Worm (Caenorhabditis elegans) whole organism, young adult: ENCODE results near the gene irld-25.
A peak's percentile ranks its signal among the peaks of the same experiment; 100 is the strongest.

Source experiments
- B0261.1 ChIP-seq: sonication (generic microtip); optimal IDR thresholded peaks from 2 replicates; lab custom pipeline; 2016; ENCODE audit warnings: mild to moderate bottlenecking, missing genetic modification characterization, moderate library complexity, missing compliant biosample characterization
- C17E4.6 ChIP-seq: fragments of 200-800 bp; sonication (Bioruptor generic); IDR thresholded peaks from 2 replicates; pipeline ENCODE4 v1.3.6; 2022; ENCODE audit warnings: missing genetic modification reagents, missing genetic modification characterization, missing compliant biosample characterization
- F23B12.7 ChIP-seq: sonication (generic microtip); optimal IDR thresholded peaks from 2 replicates; lab custom pipeline; 2017; ENCODE audit warnings: missing genetic modification characterization, mild to moderate bottlenecking, missing compliant biosample characterization, antibody characterized with exemption, moderate library complexity; ENCODE audit not compliant: insufficient read depth
- F33H1.4 ChIP-seq: fragments of 200-800 bp; sonication (Bioruptor generic); IDR thresholded peaks from 2 replicates; pipeline ENCODE4 v1.3.6; 2022; ENCODE audit warnings: missing genetic modification reagents, missing genetic modification characterization, missing compliant biosample characterization
- F49E8.2 ChIP-seq: sonication (generic microtip); optimal IDR thresholded peaks from 3 replicates; lab custom pipeline; 2017; ENCODE audit warnings: missing genetic modification characterization, mild to moderate bottlenecking, missing compliant biosample characterization, antibody characterized with exemption, moderate library complexity; ENCODE audit not compliant: insufficient read depth
- K11D2.4 ChIP-seq: fragments of 200-800 bp; sonication (Bioruptor generic); IDR thresholded peaks from 2 replicates; pipeline ENCODE4 v1.3.6; 2022; ENCODE audit warnings: missing genetic modification reagents, missing genetic modification characterization, missing compliant biosample characterization
- T26A5.8 ChIP-seq: sonication (generic microtip); optimal IDR thresholded peaks from 2 replicates; lab custom pipeline; 2016; ENCODE audit warnings: missing genetic modification characterization, missing compliant biosample characterization
- Y56A3A.18 ChIP-seq: fragments of 200-800 bp; sonication (Bioruptor generic); IDR thresholded peaks from 2 replicates; pipeline ENCODE4 v1.3.6; 2022; ENCODE audit warnings: missing genetic modification reagents, missing genetic modification characterization, missing compliant biosample characterization
- Y67H2A.10 ChIP-seq: fragments of 200-800 bp; sonication (Bioruptor generic); conservative IDR thresholded peaks from 2 replicates; pipeline ENCODE4 v1.3.6; 2022; ENCODE audit warnings: missing genetic modification reagents, missing genetic modification characterization, missing compliant biosample characterization
- ZK185.1 ChIP-seq: sonication (generic microtip); optimal IDR thresholded peaks from 2 replicates; lab custom pipeline; 2016; ENCODE audit warnings: mild to moderate bottlenecking, missing genetic modification characterization, missing compliant biosample characterization; ENCODE audit not compliant: poor library complexity, severe bottlenecking
- aptf-3 ChIP-seq: fragments of 200-800 bp; sonication (Bioruptor generic); IDR thresholded peaks from 2 replicates; pipeline ENCODE4 v1.3.6; 2022; ENCODE audit warnings: missing genetic modification characterization, missing compliant biosample characterization
- attf-5 ChIP-seq: fragments of 200-800 bp; sonication (Bioruptor generic); optimal IDR thresholded peaks from 2 replicates; lab custom pipeline; 2018; ENCODE audit warnings: mild to moderate bottlenecking, missing genetic modification characterization, missing compliant biosample characterization
- attf-6 ChIP-seq: fragments of 200-800 bp; sonication (Bioruptor generic); IDR thresholded peaks from 2 replicates; pipeline ENCODE4 v1.3.6; 2022; ENCODE audit warnings: missing genetic modification reagents, missing genetic modification characterization, missing compliant biosample characterization
- ceh-58 ChIP-seq: fragments of 200-800 bp; sonication (Bioruptor generic); IDR thresholded peaks from 2 replicates; pipeline ENCODE4 v1.3.6; 2022; ENCODE audit warnings: missing genetic modification characterization, missing compliant biosample characterization
- ceh-79 ChIP-seq: sonication (generic microtip); optimal IDR thresholded peaks from 2 replicates; lab custom pipeline; 2017; ENCODE audit warnings: mild to moderate bottlenecking, missing genetic modification characterization, missing compliant biosample characterization
- ceh-91 ChIP-seq: fragments of 200-800 bp; sonication (Bioruptor generic); IDR thresholded peaks from 2 replicates; pipeline ENCODE4 v1.3.6; 2022; ENCODE audit warnings: missing genetic modification reagents, missing genetic modification characterization, missing compliant biosample characterization
- die-1 ChIP-seq: sonication (generic microtip); optimal IDR thresholded peaks from 2 replicates; lab custom pipeline; 2016; ENCODE audit warnings: missing genotype, mild to moderate bottlenecking, missing genetic modification characterization, missing compliant biosample characterization
- efl-1 ChIP-seq: fragments of 150-350 bp; optimal IDR thresholded peaks from 2 replicates; lab custom pipeline; 2014; ENCODE audit warnings: missing biosample characterization, missing genetic modification reagents, missing genetic modification characterization
- egl-44 ChIP-seq: fragments of 200-800 bp; sonication (Bioruptor generic); IDR thresholded peaks from 2 replicates; pipeline ENCODE4 v1.3.6; 2022; ENCODE audit warnings: missing genetic modification reagents, missing genetic modification characterization, missing compliant biosample characterization
- hlh-12 ChIP-seq: sonication (generic microtip); optimal IDR thresholded peaks from 2 replicates; lab custom pipeline; 2016; ENCODE audit warnings: missing genetic modification characterization, missing compliant biosample characterization
- hlh-26 ChIP-seq: fragments of 200-800 bp; sonication (Bioruptor generic); conservative IDR thresholded peaks from 2 replicates; pipeline ENCODE4 v1.3.6; 2022; ENCODE audit warnings: missing genetic modification reagents, missing genetic modification characterization, missing compliant biosample characterization
- hmg-1.2 ChIP-seq: fragments of 200-800 bp; sonication (Bioruptor generic); IDR thresholded peaks from 2 replicates; pipeline ENCODE4 v1.3.6; 2022; ENCODE audit warnings: missing genetic modification reagents, missing genetic modification characterization, missing compliant biosample characterization
- hmg-20 ChIP-seq: fragments of 200-800 bp; sonication (Bioruptor generic); IDR thresholded peaks from 2 replicates; pipeline ENCODE4 v1.3.6; 2022; ENCODE audit warnings: missing genetic modification reagents, missing genetic modification characterization, missing compliant biosample characterization
- lin-54 ChIP-seq: fragments of 200-800 bp; sonication (Bioruptor generic); optimal IDR thresholded peaks from 2 replicates; lab custom pipeline; 2018; ENCODE audit warnings: mild to moderate bottlenecking, missing genetic modification characterization, missing compliant biosample characterization
- lsy-27 ChIP-seq: sonication (generic microtip); optimal IDR thresholded peaks from 2 replicates; lab custom pipeline; 2017; ENCODE audit warnings: missing genetic modification characterization, mild to moderate bottlenecking, missing compliant biosample characterization, antibody characterized with exemption, missing genotype, borderline replicate concordance; ENCODE audit not compliant: insufficient read depth
- madf-10 ChIP-seq: sonication (generic microtip); optimal IDR thresholded peaks from 2 replicates; lab custom pipeline; 2016; ENCODE audit warnings: mild to moderate bottlenecking, missing genetic modification characterization, missing compliant biosample characterization
- madf-3 ChIP-seq: fragments of 200-800 bp; sonication (Bioruptor generic); IDR thresholded peaks from 2 replicates; pipeline ENCODE4 v1.3.6; 2022; ENCODE audit warnings: missing genetic modification reagents, missing genetic modification characterization, missing compliant biosample characterization
- mcd-1 ChIP-seq: fragments of 200-800 bp; sonication (Bioruptor generic); IDR thresholded peaks from 2 replicates; pipeline ENCODE4 v1.3.6; 2022; ENCODE audit warnings: missing genetic modification reagents, missing genetic modification characterization, missing compliant biosample characterization
- nfya-2 ChIP-seq: fragments of 200-800 bp; sonication (Bioruptor generic); IDR thresholded peaks from 2 replicates; pipeline ENCODE4 v1.3.6; 2022; ENCODE audit warnings: missing genetic modification reagents, missing genetic modification characterization, missing compliant biosample characterization
- nhr-90 ChIP-seq: sonication (generic microtip); optimal IDR thresholded peaks from 2 replicates; lab custom pipeline; 2016; ENCODE audit warnings: missing genotype, mild to moderate bottlenecking, missing genetic modification characterization, missing compliant biosample characterization
- pha-4 ChIP-seq: fragments of 150-350 bp; sonication (generic microtip); optimal IDR thresholded peaks from 2 replicates; lab custom pipeline; 2014; ENCODE audit warnings: missing biosample characterization, missing genetic modification reagents, missing genetic modification characterization
- rcor-1 ChIP-seq: fragments of 200-800 bp; sonication (Bioruptor generic); IDR thresholded peaks from 2 replicates; pipeline ENCODE4 v1.3.6; 2022; ENCODE audit warnings: missing genetic modification reagents, missing genetic modification characterization, missing compliant biosample characterization
- repo-1 ChIP-seq: sonication (generic microtip); optimal IDR thresholded peaks from 2 replicates; lab custom pipeline; 2017; ENCODE audit warnings: mild to moderate bottlenecking, missing genetic modification characterization, missing compliant biosample characterization
- sea-2 ChIP-seq: fragments of 200-800 bp; sonication (Bioruptor generic); IDR thresholded peaks from 2 replicates; pipeline ENCODE4 v1.3.6; 2022; ENCODE audit warnings: missing genetic modification characterization, missing compliant biosample characterization
- snpc-1.1 ChIP-seq: sonication (generic microtip); optimal IDR thresholded peaks from 2 replicates; lab custom pipeline; 2017; ENCODE audit warnings: missing genetic modification characterization, mild to moderate bottlenecking, missing compliant biosample characterization, antibody characterized with exemption, moderate library complexity, missing genotype, missing genetic modification reagents; ENCODE audit not compliant: insufficient read depth
- snpc-3.4 ChIP-seq: sonication (generic microtip); optimal IDR thresholded peaks from 2 replicates; lab custom pipeline; 2017; ENCODE audit warnings: missing genetic modification characterization, mild to moderate bottlenecking, missing compliant biosample characterization, antibody characterized with exemption, moderate library complexity, missing genotype, missing genetic modification reagents
- somi-1 ChIP-seq: fragments of 200-800 bp; sonication (Bioruptor generic); optimal IDR thresholded peaks from 2 replicates; lab custom pipeline; 2018; ENCODE audit warnings: mild to moderate bottlenecking, missing genetic modification characterization, missing compliant biosample characterization
- sptf-2 ChIP-seq: fragments of 200-800 bp; sonication (Bioruptor generic); optimal IDR thresholded peaks from 2 replicates; lab custom pipeline; 2018; ENCODE audit warnings: mild to moderate bottlenecking, missing genetic modification characterization, missing compliant biosample characterization
- tlf-1 ChIP-seq: fragments of 200-800 bp; sonication (Bioruptor generic); optimal IDR thresholded peaks from 2 replicates; lab custom pipeline; 2018; ENCODE audit warnings: mild to moderate bottlenecking, missing genetic modification characterization, missing compliant biosample characterization
- unc-62 ChIP-seq: fragments of 150-350 bp; optimal IDR thresholded peaks from 2 replicates; lab custom pipeline; 2014; ENCODE audit warnings: missing biosample characterization, missing genetic modification reagents, missing genetic modification characterization
- zim-3 ChIP-seq: sonication (generic microtip); optimal IDR thresholded peaks from 2 replicates; lab custom pipeline; 2017; ENCODE audit warnings: mild to moderate bottlenecking, missing genetic modification characterization, moderate library complexity, missing compliant biosample characterization
- ztf-22 ChIP-seq: fragments of 200-800 bp; sonication (Bioruptor generic); optimal IDR thresholded peaks from 2 replicates; lab custom pipeline; 2018; ENCODE audit warnings: mild to moderate bottlenecking, missing genetic modification characterization, moderate library complexity, missing compliant biosample characterization
- ztf-25 ChIP-seq: fragments of 200-800 bp; sonication (Bioruptor generic); IDR thresholded peaks from 2 replicates; pipeline ENCODE4 v1.3.6; 2022; ENCODE audit warnings: missing genetic modification reagents, missing genetic modification characterization, missing compliant biosample characterization
- ztf-26 ChIP-seq: sonication (generic microtip); optimal IDR thresholded peaks from 2 replicates; lab custom pipeline; 2017; ENCODE audit warnings: missing genetic modification characterization, missing compliant biosample characterization
- ztf-3 ChIP-seq: fragments of 200-800 bp; sonication (Bioruptor generic); optimal IDR thresholded peaks from 2 replicates; lab custom pipeline; 2018; ENCODE audit warnings: mild to moderate bottlenecking, missing genetic modification characterization, missing compliant biosample characterization
- ztf-6 ChIP-seq: fragments of 200-800 bp; sonication (Bioruptor generic); IDR thresholded peaks from 2 replicates; pipeline ENCODE4 v1.3.6; 2022; ENCODE audit warnings: missing genetic modification reagents, missing genetic modification characterization, missing compliant biosample characterization

The irld-25 gene

ce11 chrV:15187083-15188057 lies 34.1 kb upstream of the irld-25 start, which contains the start of the genes cyn-7 and bath-36:
cyn-7 (minus strand) TSS chrV:15187378.
bath-36 (plus strand) TSS chrV:15187888.
- TF ChIP-seq rcor-1 (GFP tag; lab: Robert Waterston, UW) = peak; percentile 58
- TF ChIP-seq hlh-12 (tag; lab: Kevin White, UChicago) = no peak
- no peak for TF ChIP-seq unc-62 (GFP tag; lab: Kevin White, UChicago)
- no peak for TF ChIP-seq ztf-3
- no peak for TF ChIP-seq ceh-58 (GFP tag; lab: Robert Waterston, UW)
- TF ChIP-seq B0261.1 (tag; lab: Kevin White, UChicago) = peak; percentile 7
- peak; percentile 33 for TF ChIP-seq hmg-1.2 (GFP tag; lab: Robert Waterston, UW)
- no peak for TF ChIP-seq ztf-25 (GFP tag; lab: Robert Waterston, UW)
- peak; percentile 66 for TF ChIP-seq ceh-91 (GFP tag; lab: Robert Waterston, UW)
- TF ChIP-seq pha-4 (tag; lab: Kevin White, UChicago) = peak; percentile 36
- no peak for TF ChIP-seq snpc-1.1 (tag; lab: Kevin White, UChicago)
- peak; percentile 9 for TF ChIP-seq ztf-22
- no peak for TF ChIP-seq sptf-2 (GFP tag; lab: Kevin White, UChicago)
- TF ChIP-seq nhr-90 (tag; lab: Kevin White, UChicago) = no peak
- peak; percentile 49 for TF ChIP-seq ztf-26 (tag; lab: Kevin White, UChicago)
- peak; percentile 91 for TF ChIP-seq mcd-1 (GFP tag; lab: Robert Waterston, UW)
- no peak for TF ChIP-seq Y56A3A.18 (GFP tag; lab: Robert Waterston, UW)
- peak; percentile 56 for TF ChIP-seq F33H1.4
- no peak for TF ChIP-seq sea-2
- TF ChIP-seq lin-54 (GFP tag; lab: Kevin White, UChicago) = peak; percentile 83
- peak; percentile 67 for TF ChIP-seq F23B12.7 (tag; lab: Kevin White, UChicago)
- TF ChIP-seq K11D2.4 (GFP tag; lab: Robert Waterston, UW) = peak; percentile 71; the same call in 1 of the 2 replicates
- peak; percentile 86 for TF ChIP-seq tlf-1 (GFP tag; lab: Kevin White, UChicago)
- TF ChIP-seq madf-3 (GFP tag; lab: Robert Waterston, UW) = 0 out of 2 replicates have a peak, but pooled peaks have one; percentile 63
- TF ChIP-seq ceh-79 (tag; lab: Kevin White, UChicago) = no peak
- no peak for TF ChIP-seq hmg-20 (GFP tag; lab: Robert Waterston, UW)
- TF ChIP-seq efl-1 (GFP tag; lab: Kevin White, UChicago) = peak; percentile 73
- no peak for TF ChIP-seq T26A5.8 (tag; lab: Kevin White, UChicago)
- TF ChIP-seq F49E8.2 (tag; lab: Kevin White, UChicago) = peak; percentile 15
- peak; percentile 72 for TF ChIP-seq ZK185.1
- no peak for TF ChIP-seq nfya-2 (GFP tag; lab: Robert Waterston, UW)
- TF ChIP-seq attf-6 (GFP tag; lab: Robert Waterston, UW) = no peak
- peak; percentile 14 for TF ChIP-seq repo-1
- no peak for TF ChIP-seq somi-1 (GFP tag; lab: Kevin White, UChicago)
- no peak for TF ChIP-seq ztf-6 (GFP tag; lab: Robert Waterston, UW)
- no peak for TF ChIP-seq lsy-27
- TF ChIP-seq C17E4.6 (GFP tag; lab: Robert Waterston, UW) = 0 out of 2 replicates have a peak, but pooled peaks have one; percentile 26
- peak; percentile 56 for TF ChIP-seq attf-5 (GFP tag; lab: Kevin White, UChicago)
- no peak for TF ChIP-seq zim-3 (tag; lab: Kevin White, UChicago)
- peak; percentile 76 for TF ChIP-seq snpc-3.4
- 0 out of 2 replicates have a peak, but pooled peaks have one; percentile 29 for TF ChIP-seq Y67H2A.10 (GFP tag; lab: Robert Waterston, UW)
- TF ChIP-seq hlh-26 (GFP tag; lab: Robert Waterston, UW) = no peak
- peak; percentile 8 for TF ChIP-seq madf-10 (tag; lab: Kevin White, UChicago)
- no peak for TF ChIP-seq die-1 (tag; lab: Kevin White, UChicago)
- TF ChIP-seq aptf-3 = no peak
- no peak for TF ChIP-seq egl-44
